Fruit fly (Drosophila melanogaster) whole organism, embryonic: ENCODE data around the gene mthl1.

Experiments
- Bteb2 ChIP-seq: fragments of 200-800 bp; sonication (Bioruptor generic); optimal IDR thresholded peaks from 2 replicates; lab custom pipeline; 2016; ENCODE audit warnings: missing biosample characterization, missing genetic modification characterization
- CG10209 ChIP-seq: fragments of 200-800 bp; sonication (Bioruptor generic); optimal IDR thresholded peaks from 3 replicates; lab custom pipeline; 2017; ENCODE audit warnings: missing biosample characterization, mild to moderate bottlenecking, missing genetic modification characterization, missing genetic modification reagents
- CG11504 ChIP-seq: fragments of 200-800 bp; sonication (Bioruptor generic); optimal IDR thresholded peaks from 3 replicates; lab custom pipeline; 2019; ENCODE audit warnings: missing biosample characterization, mild to moderate bottlenecking, missing genetic modification characterization, moderate library complexity
- CG12391 ChIP-seq: fragments of 200-800 bp; sonication (Bioruptor generic); optimal IDR thresholded peaks from 3 replicates; lab custom pipeline; 2018; ENCODE audit warnings: missing biosample characterization, mild to moderate bottlenecking, missing genetic modification characterization, moderate library complexity
- CG14965 ChIP-seq: fragments of 200-800 bp; sonication (Bioruptor generic); optimal IDR thresholded peaks from 2 replicates; lab custom pipeline; 2016; ENCODE audit warnings: missing biosample characterization, missing genetic modification characterization, borderline replicate concordance
- CG16813 ChIP-seq: fragments of 200-800 bp; sonication (Bioruptor generic); IDR thresholded peaks from 3 replicates; pipeline ENCODE4 v1.3.6; 2022; ENCODE audit warnings: missing biosample characterization, missing genetic modification characterization; ENCODE audit not compliant: partially characterized antibody
- CG18262 ChIP-seq: fragments of 200-800 bp; optimal IDR thresholded peaks from 3 replicates; lab custom pipeline; 2019; ENCODE audit warnings: missing biosample characterization, mild to moderate bottlenecking, missing genetic modification characterization, moderate library complexity
- CG2875 ChIP-seq: fragments of 200-800 bp; sonication (Bioruptor generic); optimal IDR thresholded peaks from 2 replicates; lab custom pipeline; 2017; ENCODE audit warnings: missing biosample characterization, mild to moderate bottlenecking, missing genetic modification characterization, missing genetic modification reagents
- CG30403 ChIP-seq: fragments of 200-800 bp; sonication (Bioruptor generic); optimal IDR thresholded peaks from 3 replicates; lab custom pipeline; 2016; ENCODE audit warnings: missing biosample characterization, missing genetic modification characterization
- CG32772 ChIP-seq: fragments of 200-800 bp; sonication (Bioruptor generic); IDR thresholded peaks from 2 replicates; pipeline ENCODE4 v1.3.6; 2022; ENCODE audit warnings: missing biosample characterization, missing genetic modification characterization
- CG34422 ChIP-seq: fragments of 200-800 bp; sonication (Bioruptor generic); IDR thresholded peaks from 3 replicates; pipeline ENCODE4 v1.3.6; 2022; ENCODE audit warnings: missing biosample characterization, missing genetic modification characterization
- CG4360 ChIP-seq: fragments of 200-800 bp; sonication (Bioruptor generic); IDR thresholded peaks from 2 replicates; pipeline ENCODE4 v1.3.6; 2022; ENCODE audit warnings: missing biosample characterization, missing genetic modification characterization
- CG6791 ChIP-seq: fragments of 200-800 bp; sonication (Bioruptor generic); IDR thresholded peaks from 3 replicates; pipeline ENCODE4 v1.3.6; 2022; ENCODE audit warnings: missing biosample characterization, missing genetic modification characterization; ENCODE audit not compliant: partially characterized antibody
- CTCF ChIP-seq: fragments of 200-800 bp; sonication (Bioruptor generic); optimal IDR thresholded peaks from 2 replicates; lab custom pipeline; 2017; ENCODE audit warnings: missing biosample characterization, mild to moderate bottlenecking, missing genetic modification characterization, moderate library complexity
- Dad ChIP-seq: fragments of 200-800 bp; sonication (Bioruptor generic); optimal IDR thresholded peaks from 3 replicates; lab custom pipeline; 2016; ENCODE audit warnings: missing biosample characterization, missing genetic modification characterization
- Deaf1 ChIP-seq: fragments of 200-800 bp; optimal IDR thresholded peaks from 3 replicates; lab custom pipeline; 2019; ENCODE audit warnings: missing biosample characterization, mild to moderate bottlenecking, missing genetic modification characterization, moderate library complexity
- Elba2 ChIP-seq: fragments of 200-800 bp; sonication (Bioruptor generic); optimal IDR thresholded peaks from 3 replicates; lab custom pipeline; 2016; ENCODE audit warnings: missing biosample characterization, missing genetic modification characterization
- Hey ChIP-seq: fragments of 200-800 bp; sonication (Bioruptor generic); optimal IDR thresholded peaks from 3 replicates; lab custom pipeline; 2018; ENCODE audit warnings: missing biosample characterization, mild to moderate bottlenecking, missing genetic modification characterization
- HmgD ChIP-seq: fragments of 200-800 bp; sonication (Bioruptor generic); optimal IDR thresholded peaks from 3 replicates; lab custom pipeline; 2016; ENCODE audit warnings: missing biosample characterization, missing genetic modification characterization
- Hmx ChIP-seq: fragments of 200-800 bp; sonication (Bioruptor generic); optimal IDR thresholded peaks from 2 replicates; lab custom pipeline; 2016; ENCODE audit warnings: missing biosample characterization, missing genetic modification characterization
- Optix ChIP-seq: fragments of 200-800 bp; sonication (Bioruptor generic); IDR thresholded peaks from 3 replicates; pipeline ENCODE4 v1.3.6; 2022; ENCODE audit warnings: missing biosample characterization, missing genetic modification characterization
- Scr ChIP-seq: fragments of 200-800 bp; sonication (Bioruptor generic); IDR thresholded peaks from 2 replicates; pipeline ENCODE4 v1.3.6; 2022; ENCODE audit warnings: missing biosample characterization, missing genetic modification characterization; ENCODE audit not compliant: partially characterized antibody
- Six4 ChIP-seq: fragments of 200-800 bp; sonication (Bioruptor generic); optimal IDR thresholded peaks from 2 replicates; lab custom pipeline; 2016; ENCODE audit warnings: missing biosample characterization, missing genetic modification characterization
- Sry-δ ChIP-seq: fragments of 200-800 bp; sonication (Bioruptor generic); optimal IDR thresholded peaks from 2 replicates; lab custom pipeline; 2016; ENCODE audit warnings: missing biosample characterization, missing genetic modification characterization
- Trl ChIP-seq, 3 experiments: fragments of >200 bp in 2 of 3; fragments of 200-800 bp in 1 of 3; sonication (Bioruptor generic) in 1 of 3; optimal IDR thresholded peaks; 2 replicates in 1 of 3; 3 replicates in 2 of 3; lab custom pipeline; 2016 to 2017; ENCODE audit warnings: missing biosample characterization in 1 of 3, missing genetic modification characterization in 1 of 3
- ap ChIP-seq: fragments of 200-800 bp; sonication (Bioruptor generic); IDR thresholded peaks from 2 replicates; pipeline ENCODE4 v1.3.6; 2022; ENCODE audit warnings: missing biosample characterization, missing genetic modification characterization
- ato ChIP-seq: fragments of 200-800 bp; sonication (Bioruptor generic); IDR thresholded peaks from 2 replicates; pipeline ENCODE4 v1.3.6; 2022; ENCODE audit warnings: missing biosample characterization, missing genetic modification characterization; ENCODE audit not compliant: partially characterized antibody
- cas ChIP-seq: fragments of 200-800 bp; sonication (Bioruptor generic); IDR thresholded peaks from 2 replicates; pipeline ENCODE4 v1.3.6; 2022; ENCODE audit warnings: missing biosample characterization, missing genetic modification characterization
- cato ChIP-seq: fragments of 200-800 bp; sonication (Bioruptor generic); optimal IDR thresholded peaks from 2 replicates; lab custom pipeline; 2016; ENCODE audit warnings: missing biosample characterization, missing genetic modification characterization, borderline replicate concordance
- chinmo ChIP-seq: fragments of 200-800 bp; sonication (Bioruptor generic); IDR thresholded peaks from 4 replicates; pipeline ENCODE4 v1.3.6; 2022; ENCODE audit warnings: missing biosample characterization, missing genetic modification characterization; ENCODE audit not compliant: partially characterized antibody
- crc ChIP-seq: fragments of 200-800 bp; sonication (Bioruptor generic); optimal IDR thresholded peaks from 2 replicates; lab custom pipeline; 2016; ENCODE audit warnings: missing biosample characterization, missing genetic modification characterization
- croc ChIP-seq: fragments of 200-800 bp; sonication (Bioruptor generic); conservative IDR thresholded peaks from 3 replicates; pipeline ENCODE4 v1.3.6; 2022; ENCODE audit warnings: missing biosample characterization, missing genetic modification characterization
- emc ChIP-seq: fragments of 200-800 bp; sonication (Bioruptor generic); optimal IDR thresholded peaks from 2 replicates; lab custom pipeline; 2016; ENCODE audit warnings: missing biosample characterization, missing genetic modification characterization
- gce ChIP-seq: fragments of 200-800 bp; sonication (Bioruptor generic); IDR thresholded peaks from 3 replicates; pipeline ENCODE4 v1.3.6; 2022; ENCODE audit warnings: missing biosample characterization, missing genetic modification characterization
- gro ChIP-seq: fragments of 200-800 bp; sonication (Bioruptor generic); optimal IDR thresholded peaks from 2 replicates; lab custom pipeline; 2016; ENCODE audit warnings: missing biosample characterization, missing genetic modification characterization
- hbn ChIP-seq: fragments of 200-800 bp; sonication (Bioruptor generic); IDR thresholded peaks from 2 replicates; pipeline ENCODE4 v1.3.6; 2022; ENCODE audit warnings: missing biosample characterization, missing genetic modification characterization; ENCODE audit not compliant: partially characterized antibody
- lmd ChIP-seq: fragments of 200-800 bp; sonication (Bioruptor generic); IDR thresholded peaks from 2 replicates; pipeline ENCODE4 v1.3.6; 2022; ENCODE audit warnings: missing biosample characterization, missing genetic modification characterization
- maf-S ChIP-seq: fragments of 200-800 bp; sonication (Bioruptor generic); optimal IDR thresholded peaks from 2 replicates; lab custom pipeline; 2016; ENCODE audit warnings: missing biosample characterization, missing genetic modification characterization
- mam ChIP-seq: fragments of 200-800 bp; sonication (Bioruptor generic); optimal IDR thresholded peaks from 3 replicates; lab custom pipeline; 2016; ENCODE audit warnings: missing biosample characterization, missing genetic modification characterization
- org-1 ChIP-seq: fragments of 200-800 bp; sonication (Bioruptor generic); optimal IDR thresholded peaks from 2 replicates; lab custom pipeline; 2017; ENCODE audit warnings: missing biosample characterization, missing genetic modification characterization
- ro ChIP-seq: fragments of 200-800 bp; sonication (Bioruptor generic); IDR thresholded peaks from 2 replicates; pipeline ENCODE4 v1.3.6; 2022; ENCODE audit warnings: missing biosample characterization, missing genetic modification characterization
- sima ChIP-seq: fragments of 200-800 bp; sonication (Bioruptor generic); optimal IDR thresholded peaks from 2 replicates; lab custom pipeline; 2016; ENCODE audit warnings: missing biosample characterization, missing genetic modification characterization
- slp2 ChIP-seq: fragments of 200-800 bp; sonication (Bioruptor generic); optimal IDR thresholded peaks from 2 replicates; lab custom pipeline; 2016; ENCODE audit warnings: missing biosample characterization, missing genetic modification characterization
- sug ChIP-seq: fragments of 200-800 bp; optimal IDR thresholded peaks from 2 replicates; lab custom pipeline; 2019; ENCODE audit warnings: missing biosample characterization, mild to moderate bottlenecking, missing genetic modification characterization, moderate library complexity
- ttk ChIP-seq: fragments of 200-800 bp; sonication (Bioruptor generic); IDR thresholded peaks from 2 replicates; pipeline ENCODE4 v2.1.2; 2022; ENCODE audit warnings: missing biosample characterization, missing genetic modification characterization
- tup ChIP-seq: fragments of 200-800 bp; sonication (Bioruptor generic); optimal IDR thresholded peaks from 2 replicates; lab custom pipeline; 2016; ENCODE audit warnings: missing biosample characterization, mild to moderate bottlenecking, missing genetic modification characterization, moderate library complexity
- usp ChIP-seq: fragments of >200 bp; optimal IDR thresholded peaks from 2 replicates; lab custom pipeline; 2017; ENCODE audit warnings: missing biosample characterization, missing genetic modification characterization
- wek ChIP-seq: fragments of 200-800 bp; sonication (Bioruptor generic); optimal IDR thresholded peaks from 3 replicates; lab custom pipeline; 2018; ENCODE audit warnings: missing biosample characterization, mild to moderate bottlenecking, missing genetic modification characterization, moderate library complexity
- wor ChIP-seq: fragments of 200-800 bp; sonication (Bioruptor generic); IDR thresholded peaks from 2 replicates; pipeline ENCODE4 v1.3.6; 2022; ENCODE audit warnings: missing biosample characterization, missing genetic modification characterization

mthl1 gene

DNA sequence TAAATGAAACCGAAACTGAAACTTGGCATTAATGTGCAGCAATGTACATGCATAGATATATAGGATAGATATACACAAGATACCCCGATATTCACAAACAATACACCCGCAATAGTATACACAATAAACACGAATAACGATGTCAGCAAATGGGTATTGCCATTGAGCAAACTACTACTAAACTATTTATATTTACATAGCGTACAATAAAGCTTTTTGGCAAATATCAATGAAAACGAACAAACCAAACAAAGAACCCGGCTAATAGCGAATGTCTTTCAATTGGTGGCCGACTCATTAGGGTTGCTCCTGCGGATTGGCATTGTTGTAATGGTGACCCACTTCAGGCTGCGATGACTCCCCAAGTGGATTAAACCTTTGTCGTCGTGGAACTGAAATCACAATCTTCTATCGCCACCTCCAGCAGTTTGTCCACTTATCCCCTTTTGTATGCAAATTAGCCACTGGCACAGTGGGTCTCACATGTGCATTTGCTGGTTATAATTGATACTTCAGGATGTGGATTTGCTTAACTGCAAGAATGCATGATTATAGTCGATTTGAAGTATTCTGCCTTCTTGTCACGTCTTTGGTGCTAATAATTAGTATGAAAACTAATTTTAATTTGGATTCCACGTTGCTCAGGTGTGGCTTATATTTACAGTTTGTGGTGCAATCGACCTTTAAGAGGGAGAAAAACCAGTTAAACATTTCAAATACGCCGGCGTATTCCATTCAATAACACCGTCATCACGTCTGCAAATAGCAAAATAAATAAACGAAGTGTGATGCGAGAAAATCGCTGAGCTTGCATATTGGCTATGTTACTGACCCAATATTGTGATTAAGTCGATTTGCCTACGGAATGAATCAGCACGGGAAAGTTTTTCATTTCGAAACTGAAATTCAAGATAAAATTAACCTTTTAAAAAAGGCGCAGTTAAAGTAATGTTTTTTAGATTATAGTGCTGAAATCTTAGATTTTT lies 9.6 kb downstream of the mthl1 start (continued):
- TF ChIP-seq wek, result no peak
- TF ChIP-seq Optix (GFP tag; lab: Robert Waterston, UW), result peak; percentile 86
- peak; percentile 34 for TF ChIP-seq CG18262 (tag; lab: Kevin White, UChicago)
- TF ChIP-seq Elba2 (GFP tag; lab: Kevin White, UChicago), result no peak
- TF ChIP-seq Trl (optimal IDR thresholded peaks at IDR 0.05; lab: Kevin White, UChicago), result no peak
- peak; percentile 81 for TF ChIP-seq Trl (GFP tag; optimal IDR thresholded peaks at IDR 0.05; lab: Kevin White, UChicago)
- TF ChIP-seq gce (GFP tag; lab: Robert Waterston, UW), result peak; percentile 40; the same call in 1 of the 3 replicates
- TF ChIP-seq org-1, result peak; percentile 57
- peak; percentile 79 for TF ChIP-seq CG11504 (tag; lab: Kevin White, UChicago)
- TF ChIP-seq Bteb2 (GFP tag; lab: Kevin White, UChicago), result no peak
- TF ChIP-seq hbn (GFP tag; lab: Robert Waterston, UW), result no peak
- no peak for TF ChIP-seq CG34422 (GFP tag; lab: Robert Waterston, UW)
- no peak for TF ChIP-seq sima
- no peak for TF ChIP-seq CG2875
- TF ChIP-seq CG6791 (GFP tag; lab: Robert Waterston, UW), result 0 out of 3 replicates have a peak, but pooled peaks have one; percentile 34
- peak; percentile 70 for TF ChIP-seq slp2 (GFP tag; lab: Kevin White, UChicago)
- no peak for TF ChIP-seq tup (GFP tag; lab: Kevin White, UChicago)
- TF ChIP-seq usp (GFP tag; lab: Kevin White, UChicago), result no peak
- peak; percentile 42; the same call in 1 of the 2 replicates for TF ChIP-seq CG32772 (GFP tag; lab: Robert Waterston, UW)
- no peak for TF ChIP-seq CG30403 (GFP tag; lab: Kevin White, UChicago)
- no peak for TF ChIP-seq HmgD (GFP tag; lab: Kevin White, UChicago)
- no peak for TF ChIP-seq Deaf1
- TF ChIP-seq sug (tag; lab: Kevin White, UChicago), result peak; percentile 25
- TF ChIP-seq CG4360 (GFP tag; lab: Robert Waterston, UW), result no peak
- TF ChIP-seq chinmo (GFP tag; lab: Robert Waterston, UW), result 0 out of 4 replicates have a peak, but pooled peaks have one; percentile 10
- TF ChIP-seq CG12391, result no peak
- no peak for TF ChIP-seq CG14965 (GFP tag; lab: Kevin White, UChicago)
- peak; percentile 57 for TF ChIP-seq crc (GFP tag; lab: Kevin White, UChicago)
- TF ChIP-seq Hmx, result peak; percentile 32
- TF ChIP-seq mam (GFP tag; lab: Kevin White, UChicago), result peak; percentile 70
- no peak for TF ChIP-seq maf-S
- TF ChIP-seq Hey, result no peak
- peak; percentile 22 for TF ChIP-seq CTCF
- no peak for TF ChIP-seq cas (GFP tag; lab: Robert Waterston, UW)
- TF ChIP-seq emc (GFP tag; lab: Kevin White, UChicago), result no peak
- TF ChIP-seq ro (GFP tag; lab: Robert Waterston, UW), result no peak
- no peak for TF ChIP-seq Scr (GFP tag; lab: Robert Waterston, UW)
- peak; percentile 36; the same call in 1 of the 3 replicates for TF ChIP-seq croc
- TF ChIP-seq ap, result peak; percentile 69
- no peak for TF ChIP-seq wor (GFP tag; lab: Robert Waterston, UW)
- TF ChIP-seq Dad, result peak; percentile 76
- TF ChIP-seq cato (GFP tag; lab: Kevin White, UChicago), result no peak
- TF ChIP-seq CG10209 (GFP tag; lab: Kevin White, UChicago), result no peak
- 0 out of 2 replicates have a peak, but pooled peaks have one; percentile 23 for TF ChIP-seq lmd
- TF ChIP-seq Sry-δ (GFP tag; lab: Kevin White, UChicago), result no peak
- no peak for TF ChIP-seq Six4 (GFP tag; lab: Kevin White, UChicago)
- no peak for TF ChIP-seq CG16813 (GFP tag; lab: Robert Waterston, UW)
- TF ChIP-seq ttk (GFP tag; lab: Robert Waterston, UW), result peak; percentile 67
- no peak for TF ChIP-seq ato (GFP tag; lab: Robert Waterston, UW)
- peak; percentile 58 for TF ChIP-seq gro
